Fruit fly (Drosophila melanogaster): Measurements from ENCODE around the gene Scp2.

The Scp2 gene

DNA sequence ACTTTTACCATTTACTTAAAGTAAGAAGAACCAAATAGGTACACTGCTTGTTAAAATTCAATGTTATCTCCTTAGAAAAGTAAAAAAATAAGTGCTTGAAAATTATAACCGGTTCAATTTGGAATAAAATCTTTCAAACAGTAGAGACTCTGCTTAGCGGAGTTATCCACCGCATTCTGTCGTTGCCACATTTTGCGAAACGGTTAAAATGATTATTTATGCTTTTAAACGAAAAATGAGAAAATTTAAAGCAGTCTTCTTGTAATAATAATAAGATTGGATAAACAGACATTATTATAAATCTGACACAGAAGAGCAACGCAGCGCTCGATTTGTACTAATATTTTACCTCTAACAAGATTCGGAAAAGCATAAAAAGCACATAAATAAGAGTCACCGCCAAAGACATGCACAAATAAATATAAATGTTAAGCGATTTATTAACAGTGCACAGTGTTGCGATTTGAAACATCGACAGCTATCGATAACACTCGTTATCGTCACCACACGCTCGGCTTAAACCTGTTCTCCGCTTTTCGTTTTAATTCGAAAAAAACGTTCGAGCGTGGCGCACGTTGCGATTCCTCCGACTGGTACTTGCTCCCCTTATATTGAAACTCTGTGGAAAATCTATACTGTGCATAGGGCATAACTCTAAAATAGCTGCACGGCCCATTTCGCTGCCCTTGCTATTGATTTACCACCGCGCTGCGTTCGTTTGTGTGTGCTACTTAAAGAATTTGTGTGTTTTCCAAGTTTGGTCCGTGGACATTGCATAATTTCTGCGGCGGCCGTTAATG, 41.5 kb upstream of the Scp2 start, which contains the start of gene Fas1 (continued):
- TF ChIP-seq ttk (GFP tag; IDR thresholded peaks at IDR 0.05) (no peak), ems (GFP tag; optimal IDR thresholded peaks at IDR 0.05) (no peak), sob (GFP tag; IDR thresholded peaks at IDR 0.05) (no peak), CG2889 (GFP tag; IDR thresholded peaks at IDR 0.05) (no peak), aop (GFP tag; IDR thresholded peaks at IDR 0.05) (no peak), HLH54F (GFP tag; optimal IDR thresholded peaks at IDR 0.05) (no peak), gce (GFP tag; IDR thresholded peaks at IDR 0.05) (no peak), Sox102F (GFP tag; optimal IDR thresholded peaks at IDR 0.05) (no peak), kay (GFP tag; optimal IDR thresholded peaks at IDR 0.05) (no peak), zen (tag; optimal IDR thresholded peaks at IDR 0.05) (peak; percentile 22), CG17829 (tag; optimal IDR thresholded peaks at IDR 0.05) (peak; percentile 8), prd (optimal IDR thresholded peaks at IDR 0.05) (no peak), prd (GFP tag; IDR thresholded peaks at IDR 0.05) (no peak), MESR4 (GFP tag; optimal IDR thresholded peaks at IDR 0.05) (peak; percentile 45), pfk (GFP tag; optimal IDR thresholded peaks at IDR 0.05) (no peak), cas (GFP tag; IDR thresholded peaks at IDR 0.05) (no peak), CG12942 (GFP tag; optimal IDR thresholded peaks at IDR 0.05) (no peak), jumu (GFP tag; optimal IDR thresholded peaks at IDR 0.05) (no peak), Taf1 (GFP tag; IDR thresholded peaks at IDR 0.05) (no peak), CG13123 (GFP tag; optimal IDR thresholded peaks at IDR 0.05) (no peak), Bgb (GFP tag; IDR thresholded peaks at IDR 0.05; ENCODE audit: partially characterized antibody) (peak; percentile 71), Scr (GFP tag; IDR thresholded peaks at IDR 0.05; ENCODE audit: partially characterized antibody) (peak; percentile 71), CG4730 (GFP tag; IDR thresholded peaks at IDR 0.05) (no peak), H15 (GFP tag; IDR thresholded peaks at IDR 0.05) (no peak), CG1602 (GFP tag; optimal IDR thresholded peaks at IDR 0.05) (no peak), CG17802 (tag; optimal IDR thresholded peaks at IDR 0.05) (no peak), CG6175 (GFP tag; IDR thresholded peaks at IDR 0.05) (no peak), Hey (tag; optimal IDR thresholded peaks at IDR 0.05) (no peak), slp2 (GFP tag; optimal IDR thresholded peaks at IDR 0.05) (no peak), CG7357 (GFP tag; IDR thresholded peaks at IDR 0.05) (no peak), gem (tag; optimal IDR thresholded peaks at IDR 0.05) (no peak), CG9932 (GFP tag; IDR thresholded peaks at IDR 0.05) (peak; percentile 29; the same call in 1 of the 2 replicates), CG17912 (GFP tag; optimal IDR thresholded peaks at IDR 0.05) (no peak), CG18476 (GFP tag; optimal IDR thresholded peaks at IDR 0.05) (no peak), CG1529 (GFP tag; optimal IDR thresholded peaks at IDR 0.05) (no peak), Dip3 (GFP tag; optimal IDR thresholded peaks at IDR 0.05) (no peak), al (GFP tag; IDR thresholded peaks at IDR 0.05) (no peak), Atf6 (GFP tag; IDR thresholded peaks at IDR 0.05) (no peak), crc (GFP tag; optimal IDR thresholded peaks at IDR 0.05) (no peak), Med (GFP tag) (peak; percentile 78), Sry-β (GFP tag; optimal IDR thresholded peaks at IDR 0.05) (peak; percentile 69), exex (tag; optimal IDR thresholded peaks at IDR 0.05) (no peak), CG2116 (GFP tag; optimal IDR thresholded peaks at IDR 0.05) (peak; percentile 99), pita (GFP tag; optimal IDR thresholded peaks at IDR 0.05) (peak; percentile 93), vvl (GFP tag; IDR thresholded peaks at IDR 0.05) (peak; percentile 61), CG8089 (GFP tag; optimal IDR thresholded peaks at IDR 0.05) (peak; percentile 15), Usf (GFP tag; optimal IDR thresholded peaks at IDR 0.05) (no peak), Optix (GFP tag; IDR thresholded peaks at IDR 0.05) (0 out of 3 replicates have a peak, but pooled peaks have one; percentile 15), wdn (GFP tag; IDR thresholded peaks at IDR 0.05) (no peak), sens-2 (GFP tag; IDR thresholded peaks at IDR 0.05) (no peak), CG18011 (GFP tag; optimal IDR thresholded peaks at IDR 0.05) (no peak)
